Fruit fly (Drosophila melanogaster) whole organism, embryonic: ENCODE data around the gene Rpn2.

Source experiments
- Asciz ChIP-seq: fragments of 200-800 bp; sonication (Bioruptor generic); optimal IDR thresholded peaks from 2 replicates; lab custom pipeline; 2017; ENCODE audit warnings: missing biosample characterization, mild to moderate bottlenecking, missing genetic modification characterization, missing genetic modification reagents
- Bdp1 ChIP-seq: fragments of 200-800 bp; sonication (Bioruptor generic); optimal IDR thresholded peaks from 3 replicates; lab custom pipeline; 2016; ENCODE audit warnings: missing biosample characterization, missing genetic modification characterization
- CG10209 ChIP-seq: fragments of 200-800 bp; sonication (Bioruptor generic); optimal IDR thresholded peaks from 3 replicates; lab custom pipeline; 2017; ENCODE audit warnings: missing biosample characterization, mild to moderate bottlenecking, missing genetic modification characterization, missing genetic modification reagents
- CG12104 ChIP-seq: fragments of 200-800 bp; sonication (Bioruptor generic); optimal IDR thresholded peaks from 3 replicates; lab custom pipeline; 2016; ENCODE audit warnings: missing biosample characterization, missing genetic modification characterization
- CG1233 ChIP-seq: fragments of 200-800 bp; sonication (Bioruptor generic); optimal IDR thresholded peaks from 4 replicates; lab custom pipeline; 2018; ENCODE audit warnings: missing biosample characterization, mild to moderate bottlenecking, missing genetic modification characterization
- CG15601 ChIP-seq: fragments of 200-800 bp; sonication (Bioruptor generic); optimal IDR thresholded peaks from 3 replicates; lab custom pipeline; 2019; ENCODE audit warnings: missing biosample characterization, mild to moderate bottlenecking, missing genetic modification characterization, moderate library complexity
- CG15696 ChIP-seq: fragments of 200-800 bp; sonication (Bioruptor generic); optimal IDR thresholded peaks from 2 replicates; lab custom pipeline; 2019; ENCODE audit warnings: missing biosample characterization, mild to moderate bottlenecking, missing genetic modification characterization, moderate library complexity
- CG18476 ChIP-seq: fragments of 200-800 bp; sonication (Bioruptor generic); optimal IDR thresholded peaks from 2 replicates; lab custom pipeline; 2016; ENCODE audit warnings: missing biosample characterization, mild to moderate bottlenecking, missing genetic modification characterization
- CG2199 ChIP-seq: fragments of 200-800 bp; sonication (Bioruptor generic); IDR thresholded peaks from 3 replicates; pipeline ENCODE4 v1.3.6; 2022; ENCODE audit warnings: missing biosample characterization, missing genetic modification characterization
- CG32772 ChIP-seq: fragments of 200-800 bp; sonication (Bioruptor generic); IDR thresholded peaks from 2 replicates; pipeline ENCODE4 v1.3.6; 2022; ENCODE audit warnings: missing biosample characterization, missing genetic modification characterization
- CG42726 ChIP-seq: fragments of 200-800 bp; sonication (Bioruptor generic); IDR thresholded peaks from 2 replicates; pipeline ENCODE4 v1.3.6; 2022; ENCODE audit warnings: missing biosample characterization, missing genetic modification characterization; ENCODE audit not compliant: partially characterized antibody
- CG4404 ChIP-seq: fragments of 200-800 bp; sonication (Bioruptor generic); IDR thresholded peaks from 2 replicates; pipeline ENCODE4 v1.3.6; 2022; ENCODE audit warnings: missing biosample characterization, missing genetic modification characterization
- CG4424 ChIP-seq: fragments of 200-800 bp; sonication (Bioruptor generic); optimal IDR thresholded peaks from 3 replicates; lab custom pipeline; 2016; ENCODE audit warnings: missing biosample characterization, missing genetic modification characterization
- CG4617 ChIP-seq: fragments of 200-800 bp; sonication (Bioruptor generic); optimal IDR thresholded peaks from 3 replicates; lab custom pipeline; 2016; ENCODE audit warnings: missing biosample characterization, missing genetic modification characterization, borderline replicate concordance
- CG6689 ChIP-seq: fragments of 200-800 bp; sonication (Bioruptor generic); IDR thresholded peaks from 2 replicates; pipeline ENCODE4 v1.3.6; 2022; ENCODE audit warnings: missing biosample characterization, missing genetic modification characterization
- CG6813 ChIP-seq: fragments of 200-800 bp; sonication (Bioruptor generic); optimal IDR thresholded peaks from 2 replicates; lab custom pipeline; 2017; ENCODE audit warnings: missing biosample characterization, missing genetic modification characterization, mild to moderate bottlenecking, moderate library complexity, missing genetic modification reagents
- CG7786 ChIP-seq: fragments of 200-800 bp; sonication (Bioruptor generic); optimal IDR thresholded peaks from 2 replicates; lab custom pipeline; 2016; ENCODE audit warnings: missing biosample characterization, missing genetic modification characterization
- CG7839 ChIP-seq: fragments of 200-800 bp; sonication (Bioruptor generic); optimal IDR thresholded peaks from 3 replicates; lab custom pipeline; 2018; ENCODE audit warnings: missing biosample characterization, mild to moderate bottlenecking, missing genetic modification characterization, moderate library complexity
- CG8388 ChIP-seq: fragments of 200-800 bp; sonication (Bioruptor generic); optimal IDR thresholded peaks from 2 replicates; lab custom pipeline; 2019; ENCODE audit warnings: missing biosample characterization, mild to moderate bottlenecking, missing genetic modification characterization, moderate library complexity
- Dip3 ChIP-seq: fragments of 200-800 bp; sonication (Bioruptor generic); optimal IDR thresholded peaks from 3 replicates; lab custom pipeline; 2016; ENCODE audit warnings: missing biosample characterization, missing genetic modification characterization
- Doc2 ChIP-seq: fragments of 200-800 bp; sonication (Bioruptor generic); IDR thresholded peaks from 2 replicates; pipeline ENCODE4 v1.3.6; 2022; ENCODE audit warnings: missing biosample characterization, missing genetic modification characterization
- Hr51 ChIP-seq, 2 experiments: fragments of 200-800 bp; sonication (Bioruptor generic); optimal IDR thresholded peaks; 2 replicates in 1 of 2; 3 replicates in 1 of 2; lab custom pipeline; 2016 to 2018; ENCODE audit warnings: missing biosample characterization in 2 of 2, missing genetic modification characterization in 2 of 2, mild to moderate bottlenecking in 1 of 2, moderate library complexity in 1 of 2
- Hsf ChIP-seq: fragments of 200-800 bp; sonication (Bioruptor generic); optimal IDR thresholded peaks from 3 replicates; lab custom pipeline; 2016; ENCODE audit warnings: missing biosample characterization, missing genetic modification characterization
- MESR4 ChIP-seq: fragments of 200-800 bp; sonication (Bioruptor generic); optimal IDR thresholded peaks from 2 replicates; lab custom pipeline; 2018; ENCODE audit warnings: missing biosample characterization, mild to moderate bottlenecking, missing genetic modification characterization, moderate library complexity
- Med ChIP-seq: fragments of 200-800 bp; sonication (Bioruptor generic); peaks from one replicate; lab custom pipeline; 2016; ENCODE audit warnings: missing biosample characterization, missing genetic modification characterization, mild to moderate bottlenecking, inconsistent platforms, moderate library complexity
- NfI ChIP-seq: fragments of 200-800 bp; sonication (Bioruptor generic); optimal IDR thresholded peaks from 3 replicates; lab custom pipeline; 2018; ENCODE audit warnings: missing biosample characterization, mild to moderate bottlenecking, missing genetic modification characterization, moderate library complexity
- Oaz ChIP-seq: fragments of 200-800 bp; sonication (Bioruptor generic); IDR thresholded peaks from 2 replicates; pipeline ENCODE4 v1.3.6; 2022; ENCODE audit warnings: missing biosample characterization, missing genetic modification characterization
- Poxn ChIP-seq: fragments of 200-800 bp; sonication (Bioruptor generic); IDR thresholded peaks from 2 replicates; pipeline ENCODE4 v1.3.6; 2022; ENCODE audit warnings: missing biosample characterization, missing genetic modification characterization
- Sry-δ ChIP-seq: fragments of 200-800 bp; sonication (Bioruptor generic); optimal IDR thresholded peaks from 2 replicates; lab custom pipeline; 2016; ENCODE audit warnings: missing biosample characterization, missing genetic modification characterization
- TFAM ChIP-seq: fragments of 200-800 bp; sonication (Bioruptor generic); optimal IDR thresholded peaks from 2 replicates; lab custom pipeline; 2017; ENCODE audit warnings: missing biosample characterization, missing genetic modification characterization, inconsistent platforms
- ab ChIP-seq: fragments of 200-800 bp; sonication (Bioruptor generic); optimal IDR thresholded peaks from 2 replicates; lab custom pipeline; 2016; ENCODE audit warnings: missing biosample characterization, missing genetic modification characterization
- amos ChIP-seq: fragments of 200-800 bp; sonication (Bioruptor generic); IDR thresholded peaks from 2 replicates; pipeline ENCODE4 v1.3.6; 2022; ENCODE audit warnings: missing biosample characterization, missing genetic modification characterization; ENCODE audit not compliant: partially characterized antibody
- ato ChIP-seq: fragments of 200-800 bp; sonication (Bioruptor generic); IDR thresholded peaks from 2 replicates; pipeline ENCODE4 v1.3.6; 2022; ENCODE audit warnings: missing biosample characterization, missing genetic modification characterization; ENCODE audit not compliant: partially characterized antibody
- dmrt99B ChIP-seq: fragments of 200-800 bp; sonication (Bioruptor generic); optimal IDR thresholded peaks from 2 replicates; lab custom pipeline; 2018; ENCODE audit warnings: missing biosample characterization, mild to moderate bottlenecking, missing genetic modification characterization, moderate library complexity
- ems ChIP-seq: fragments of 200-800 bp; sonication (Bioruptor generic); optimal IDR thresholded peaks from 3 replicates; lab custom pipeline; 2016; ENCODE audit warnings: missing biosample characterization, missing genetic modification characterization
- eyg ChIP-seq: fragments of 200-800 bp; sonication (Bioruptor generic); optimal IDR thresholded peaks from 3 replicates; lab custom pipeline; 2016; ENCODE audit warnings: missing biosample characterization, missing genetic modification characterization
- ind ChIP-seq: fragments of 200-800 bp; sonication (Bioruptor generic); optimal IDR thresholded peaks from 3 replicates; lab custom pipeline; 2016; ENCODE audit warnings: missing biosample characterization, missing genetic modification characterization
- lmd ChIP-seq: fragments of 200-800 bp; sonication (Bioruptor generic); IDR thresholded peaks from 2 replicates; pipeline ENCODE4 v1.3.6; 2022; ENCODE audit warnings: missing biosample characterization, missing genetic modification characterization
- lola ChIP-seq, 3 experiments: fragments of >200 bp in 2 of 3; fragments of 200-800 bp in 1 of 3; sonication (Bioruptor generic) in 1 of 3; optimal IDR thresholded peaks; 2 replicates each; lab custom pipeline; 2017 to 2019; ENCODE audit warnings: missing biosample characterization in 3 of 3, missing genetic modification characterization in 3 of 3, mild to moderate bottlenecking in 1 of 3, moderate library complexity in 1 of 3
- org-1 ChIP-seq: fragments of 200-800 bp; sonication (Bioruptor generic); optimal IDR thresholded peaks from 2 replicates; lab custom pipeline; 2017; ENCODE audit warnings: missing biosample characterization, missing genetic modification characterization
- pan ChIP-seq, 4 experiments: fragments of >200 bp in 3 of 4; fragments of 200-800 bp in 1 of 4; sonication (Bioruptor generic) in 1 of 4; optimal IDR thresholded peaks in 3 of 4; IDR thresholded peaks in 1 of 4; 2 replicates each; pipeline versions ENCODE4 v1.3.6 to Lab custom; 2017 to 2022; ENCODE audit warnings: missing biosample characterization in 2 of 4, missing genetic modification characterization in 2 of 4, mixed read lengths in 1 of 4
- pfk ChIP-seq: fragments of 200-800 bp; sonication (Bioruptor generic); optimal IDR thresholded peaks from 2 replicates; lab custom pipeline; 2018; ENCODE audit warnings: missing biosample characterization, mild to moderate bottlenecking, missing genetic modification characterization, moderate library complexity
- phol ChIP-seq: fragments of 200-800 bp; sonication (Bioruptor generic); optimal IDR thresholded peaks from 3 replicates; lab custom pipeline; 2018; ENCODE audit warnings: missing biosample characterization, mild to moderate bottlenecking, missing genetic modification characterization, moderate library complexity
- sc ChIP-seq, 3 experiments: fragments of >200 bp in 2 of 3; fragments of 200-800 bp in 1 of 3; sonication (Bioruptor generic) in 1 of 3; optimal IDR thresholded peaks; 2 replicates in 2 of 3; 3 replicates in 1 of 3; lab custom pipeline; 2017; ENCODE audit warnings: mild to moderate bottlenecking in 1 of 3, missing biosample characterization in 1 of 3, missing genetic modification characterization in 1 of 3, missing genetic modification reagents in 1 of 3
- sim ChIP-seq: fragments of 200-800 bp; sonication (Bioruptor generic); IDR thresholded peaks from 2 replicates; pipeline ENCODE4 v1.3.6; 2022; ENCODE audit warnings: missing biosample characterization, missing genetic modification characterization
- tup ChIP-seq: fragments of 200-800 bp; sonication (Bioruptor generic); optimal IDR thresholded peaks from 2 replicates; lab custom pipeline; 2016; ENCODE audit warnings: missing biosample characterization, mild to moderate bottlenecking, missing genetic modification characterization, moderate library complexity
- vvl ChIP-seq: fragments of 200-800 bp; sonication (Bioruptor generic); IDR thresholded peaks from 2 replicates; pipeline ENCODE4 v1.3.6; 2022; ENCODE audit warnings: missing biosample characterization, missing genetic modification characterization
- wek ChIP-seq: fragments of 200-800 bp; sonication (Bioruptor generic); optimal IDR thresholded peaks from 3 replicates; lab custom pipeline; 2018; ENCODE audit warnings: missing biosample characterization, mild to moderate bottlenecking, missing genetic modification characterization, moderate library complexity

Rpn2 gene

dm6 chr3R:29130902-29131621, 22.3 kb upstream of the Rpn2 start, which contains the start of the genes dgt6 and Vha100-1 (continued):
- TF ChIP-seq CG12104 (GFP tag; lab: Kevin White, UChicago) (no peak), NfI (GFP tag; lab: Kevin White, UChicago) (no peak), CG4404 (GFP tag; lab: Robert Waterston, UW) (no peak), Doc2 (GFP tag; lab: Robert Waterston, UW) (no peak), Med (GFP tag; lab: Kevin White, UChicago) (peak; percentile 74), Asciz (GFP tag; lab: Kevin White, UChicago) (no peak), CG7839 (no peak), CG18476 (peak; percentile 30), TFAM (GFP tag; lab: Kevin White, UChicago) (no peak), vvl (GFP tag; lab: Robert Waterston, UW) (peak; percentile 52; the same call in 1 of the 2 replicates), CG8388 (GFP tag; lab: Kevin White, UChicago) (no peak), CG10209 (no peak), CG2199 (GFP tag; lab: Robert Waterston, UW) (no peak), CG1233 (GFP tag; lab: Kevin White, UChicago) (no peak), dmrt99B (tag; lab: Kevin White, UChicago) (no peak), MESR4 (GFP tag; lab: Kevin White, UChicago) (peak; percentile 69), Poxn (GFP tag; lab: Robert Waterston, UW) (no peak), lola (GFP tag; optimal IDR thresholded peaks at IDR 0.05; lab: Kevin White, UChicago) (peak in 1 of 3 experiments; percentile 26), tup (GFP tag; lab: Kevin White, UChicago) (no peak), sim (GFP tag; lab: Robert Waterston, UW) (no peak), CG15601 (no peak), pfk (no peak), amos (GFP tag; lab: Robert Waterston, UW) (no peak), org-1 (GFP tag; lab: Kevin White, UChicago) (no peak), ems (GFP tag; lab: Kevin White, UChicago) (peak; percentile 35), phol (tag; lab: Kevin White, UChicago) (peak; percentile 85), CG4617 (GFP tag; lab: Kevin White, UChicago) (peak; percentile 59), Oaz (GFP tag; lab: Robert Waterston, UW) (no peak), ind (no peak), Dip3 (GFP tag; lab: Kevin White, UChicago) (no peak), CG6689 (GFP tag; lab: Robert Waterston, UW) (no peak), Sry-δ (GFP tag; lab: Kevin White, UChicago) (peak; percentile 46), CG7786 (GFP tag; lab: Kevin White, UChicago) (no peak), ab (GFP tag; lab: Kevin White, UChicago) (no peak), wek (GFP tag; lab: Kevin White, UChicago) (no peak), CG4424 (peak; percentile 47), CG6813 (GFP tag; lab: Kevin White, UChicago) (no peak), ato (GFP tag; lab: Robert Waterston, UW) (no peak), Bdp1 (no peak), CG15696 (tag; lab: Kevin White, UChicago) (peak; percentile 34), pan (optimal IDR thresholded peaks at IDR 0.05; lab: Kevin White, UChicago) (no peak), pan (GFP tag; optimal IDR thresholded peaks at IDR 0.05 in 1 of 2, IDR thresholded peaks at IDR 0.05 in 1 of 2) (peak in 1 of 2 experiments; percentile 55), eyg (GFP tag; lab: Kevin White, UChicago) (no peak), CG32772 (GFP tag; lab: Robert Waterston, UW) (no peak), Hsf (no peak), sc (optimal IDR thresholded peaks at IDR 0.05; lab: Kevin White, UChicago) (no peak), sc (GFP tag; optimal IDR thresholded peaks at IDR 0.05; lab: Kevin White, UChicago) (no peak), lmd (GFP tag; lab: Robert Waterston, UW) (no peak), CG42726 (GFP tag; lab: Robert Waterston, UW) (no peak), Hr51 (GFP tag; optimal IDR thresholded peaks at IDR 0.05; lab: Kevin White, UChicago) (no peak)
